Worm (Caenorhabditis elegans): ENCODE results near the gene acs-17.

acs-17 gene

DNA sequence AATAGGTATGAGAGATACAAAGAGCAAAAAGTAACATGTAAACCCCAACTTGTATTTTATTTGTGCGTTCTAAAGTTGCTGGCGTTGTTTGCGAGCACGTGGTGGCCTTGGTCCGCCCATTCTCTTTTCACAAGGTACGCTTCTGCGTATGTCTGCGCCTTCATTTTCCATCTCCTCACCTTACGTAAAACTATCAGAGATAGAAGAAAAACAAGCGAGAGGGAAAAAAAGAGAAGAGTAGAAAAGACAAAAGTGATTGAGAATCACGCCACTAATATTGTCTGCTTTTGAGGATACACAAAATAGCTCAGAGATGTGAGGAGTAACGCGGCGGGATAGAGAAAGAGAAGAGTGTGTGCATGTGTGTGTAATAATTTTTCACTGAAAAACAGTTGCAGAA, 2.1 kb downstream of the acs-17 start (continued):
- TF ChIP-seq nhr-42 (GFP tag; IDR thresholded peaks at IDR 0.05) (no peak), hlh-30 (tag; optimal IDR thresholded peaks at IDR 0.05; ENCODE audit: insufficient read depth) (peak; percentile 87), nhr-10 (tag; optimal IDR thresholded peaks at IDR 0.05) (peak; percentile 7), spr-3 (GFP tag; optimal IDR thresholded peaks at IDR 0.05) (no peak), zfp-2 (tag; optimal IDR thresholded peaks at IDR 0.05) (no peak), F10B5.3 (tag; optimal IDR thresholded peaks at IDR 0.05) (no peak), daf-16 (GFP tag; optimal IDR thresholded peaks at IDR 0.05) (peak in 1 of 2 experiments; percentile 93), daf-16 (tag; optimal IDR thresholded peaks at IDR 0.05) (peak; percentile 37), F37D6.2 (tag; optimal IDR thresholded peaks at IDR 0.05) (no peak), dmd-9 (GFP tag; IDR thresholded peaks at IDR 0.05) (no peak), nhr-48 (tag; optimal IDR thresholded peaks at IDR 0.05) (no peak), Y5F2A.4 (GFP tag; optimal IDR thresholded peaks at IDR 0.05) (no peak), hlh-11 (tag; optimal IDR thresholded peaks at IDR 0.05) (peak; percentile 82), mdl-1 (tag; optimal IDR thresholded peaks at IDR 0.05) (peak; percentile 73 to 90), daf-12 (tag; optimal IDR thresholded peaks at IDR 0.05) (no peak), nhr-28 (tag; optimal IDR thresholded peaks at IDR 0.05) (peak; percentile 77), ZK546.5 (tag; optimal IDR thresholded peaks at IDR 0.05) (no peak), nhr-77 (tag; optimal IDR thresholded peaks at IDR 0.05) (peak; percentile 34), dmd-6 (GFP tag; IDR thresholded peaks at IDR 0.05) (0 out of 2 replicates have a peak, but pooled peaks have one; percentile 17), ZK337.2 (GFP tag; IDR thresholded peaks at IDR 0.05) (no peak)

DNA sequence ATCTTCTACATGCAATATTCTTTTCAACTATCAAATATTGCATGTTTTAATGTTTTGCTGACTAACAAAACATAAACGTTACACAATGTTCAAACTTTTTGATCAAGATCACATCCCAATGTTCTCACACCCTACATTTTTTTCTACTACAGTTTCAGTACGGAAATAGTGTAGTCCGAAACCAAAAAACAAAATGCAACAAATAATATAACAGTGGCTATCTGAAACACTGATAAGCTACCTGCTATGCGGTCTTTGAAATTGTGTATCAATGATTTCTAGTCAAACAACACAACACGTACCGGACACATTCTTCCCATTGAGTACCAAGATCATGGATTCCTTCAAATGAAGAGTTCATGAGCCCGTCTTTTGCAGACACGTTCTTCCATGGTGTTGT, 3.0 kb downstream of the acs-17 start:
- TF ChIP-seq pqm-1 (tag; optimal IDR thresholded peaks at IDR 0.05) (peak; percentile 23), hlh-11 (tag; optimal IDR thresholded peaks at IDR 0.05) (peak; percentile 8), dve-1 (tag; optimal IDR thresholded peaks at IDR 0.05; ENCODE audit: insufficient read depth) (peak; percentile 6), unc-62 (GFP tag; optimal IDR thresholded peaks at IDR 0.05 in 1 of 2) (peak in 1 of 2 experiments; percentile 21), unc-62 (tag; optimal IDR thresholded peaks at IDR 0.05) (no peak), daf-16 (GFP tag; optimal IDR thresholded peaks at IDR 0.05) (no peak), daf-16 (tag; optimal IDR thresholded peaks at IDR 0.05) (peak; percentile 34), daf-8 (GFP tag; IDR thresholded peaks at IDR 0.05) (no peak), lsy-2 (tag; optimal IDR thresholded peaks at IDR 0.05) (no peak), nhr-28 (tag; optimal IDR thresholded peaks at IDR 0.05) (peak; percentile 73)

DNA sequence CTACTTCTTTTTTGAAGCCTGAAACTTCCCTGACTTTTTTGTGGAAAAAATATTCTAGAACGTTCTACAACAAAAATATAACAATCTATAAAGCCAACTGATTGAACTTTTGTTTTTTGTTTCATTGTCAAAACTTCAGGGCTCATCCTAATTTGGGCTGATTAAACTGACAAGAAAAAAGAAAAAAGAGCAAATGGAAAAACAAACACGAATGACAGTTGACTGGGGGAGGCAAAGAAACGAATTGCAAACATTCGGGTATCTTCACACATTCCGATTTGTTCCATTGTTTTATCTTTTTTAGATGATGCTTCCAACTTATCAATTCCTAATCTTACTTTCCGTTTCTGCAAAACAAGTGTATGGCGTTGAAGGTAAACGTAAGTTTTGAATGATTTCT, 8.8 kb downstream of the acs-17 start, which contains the start of gene C46F4.3:
TSS of gene C46F4.3 (plus strand) at position 301 of the 400 bp plus-strand sequence.
- TF ChIP-seq mep-1 (tag; optimal IDR thresholded peaks at IDR 0.05) (no peak), tag-97 (GFP tag; IDR thresholded peaks at IDR 0.05) (no peak), fos-1 (tag; optimal IDR thresholded peaks at IDR 0.05) (no peak), lin-1 (GFP tag; IDR thresholded peaks at IDR 0.05) (no peak), tra-1 (GFP tag; IDR thresholded peaks at IDR 0.05) (no peak), egl-43 (GFP tag; IDR thresholded peaks at IDR 0.05) (no peak), Y105C5A.15 (GFP tag; IDR thresholded peaks at IDR 0.05) (no peak), zip-2 (tag; optimal IDR thresholded peaks at IDR 0.05) (no peak), ama-1 (optimal IDR thresholded peaks at IDR 0.05) (no peak), nhr-10 (tag; optimal IDR thresholded peaks at IDR 0.05) (no peak), dmd-6 (GFP tag; IDR thresholded peaks at IDR 0.05) (no peak), T26A8.4 (GFP tag; IDR thresholded peaks at IDR 0.05) (no peak), lin-13 (GFP tag; optimal IDR thresholded peaks at IDR 0.05) (no peak), skn-1 (tag; optimal IDR thresholded peaks at IDR 0.05) (no peak), ctbp-1 (GFP tag; IDR thresholded peaks at IDR 0.05) (no peak), ceh-82 (tag; optimal IDR thresholded peaks at IDR 0.05) (no peak), madf-9 (GFP tag; conservative IDR thresholded peaks at IDR 0.05) (no peak), nhr-48 (tag; optimal IDR thresholded peaks at IDR 0.05) (no peak), nhr-237 (tag; optimal IDR thresholded peaks at IDR 0.05) (no peak)

All from whole organism, L4 larva.